Fruit fly (Drosophila melanogaster) whole organism, larva: Measurements from ENCODE around the gene CG10226.

ENCODE experiments used
- noc ChIP-seq: fragments of 200-800 bp; sonication (Bioruptor generic); optimal IDR thresholded peaks from 3 replicates; lab custom pipeline; 2019; ENCODE audit warnings: missing biosample characterization, mild to moderate bottlenecking, missing genetic modification characterization, moderate library complexity

Gene CG10226

DNA sequence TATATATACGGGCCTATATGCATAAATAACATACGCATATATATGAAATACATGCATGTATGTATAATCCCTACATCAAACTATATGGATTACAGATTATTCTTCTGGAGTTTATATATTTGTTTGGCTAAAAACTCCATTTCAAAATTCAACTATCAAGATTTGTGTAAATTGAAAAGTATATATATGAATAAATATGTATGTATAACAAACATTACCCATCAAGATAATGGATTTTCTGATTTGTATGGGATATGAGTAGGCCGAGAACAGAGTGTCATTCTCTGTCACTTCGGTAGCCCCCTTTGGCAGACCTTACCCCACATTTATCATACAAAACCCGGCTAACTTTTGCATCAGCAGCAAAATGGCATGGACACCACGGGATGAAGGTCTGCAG lies 39.7 kb downstream of the CG10226 start, which contains the start of gene CG8219:
Gene CG8219, plus strand, starts transcription at position 301 of the 400 bp plus-strand sequence.
- no peak for TF ChIP-seq noc

DNA sequence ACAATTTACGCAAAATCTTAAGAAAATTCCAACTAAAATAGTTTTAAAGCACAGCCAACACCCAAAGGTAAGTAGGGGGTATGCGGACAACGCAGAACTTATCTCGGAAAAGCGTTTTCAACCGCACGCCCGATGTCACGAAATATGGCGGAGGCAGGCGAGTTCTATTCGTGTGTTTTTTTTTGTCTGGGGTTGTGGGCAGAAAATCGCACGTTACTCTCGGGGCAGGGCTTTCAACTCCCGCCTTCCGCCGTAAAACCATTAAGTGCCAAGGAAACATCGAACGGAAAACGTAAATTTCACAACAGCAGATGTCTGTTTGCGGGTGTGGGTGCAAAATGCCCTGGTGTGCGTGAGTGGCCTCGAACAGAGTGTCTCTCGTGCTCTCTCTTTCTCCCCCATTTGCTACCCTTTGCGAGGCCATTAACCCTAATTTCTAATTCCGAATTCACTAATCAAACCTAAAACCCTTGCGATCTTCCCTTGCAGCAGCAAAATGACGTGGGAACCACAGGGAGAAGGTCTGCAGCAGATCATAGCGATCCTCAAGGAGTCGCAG lies 46.2 kb downstream of the CG10226 start:
- no peak for TF ChIP-seq noc

DNA sequence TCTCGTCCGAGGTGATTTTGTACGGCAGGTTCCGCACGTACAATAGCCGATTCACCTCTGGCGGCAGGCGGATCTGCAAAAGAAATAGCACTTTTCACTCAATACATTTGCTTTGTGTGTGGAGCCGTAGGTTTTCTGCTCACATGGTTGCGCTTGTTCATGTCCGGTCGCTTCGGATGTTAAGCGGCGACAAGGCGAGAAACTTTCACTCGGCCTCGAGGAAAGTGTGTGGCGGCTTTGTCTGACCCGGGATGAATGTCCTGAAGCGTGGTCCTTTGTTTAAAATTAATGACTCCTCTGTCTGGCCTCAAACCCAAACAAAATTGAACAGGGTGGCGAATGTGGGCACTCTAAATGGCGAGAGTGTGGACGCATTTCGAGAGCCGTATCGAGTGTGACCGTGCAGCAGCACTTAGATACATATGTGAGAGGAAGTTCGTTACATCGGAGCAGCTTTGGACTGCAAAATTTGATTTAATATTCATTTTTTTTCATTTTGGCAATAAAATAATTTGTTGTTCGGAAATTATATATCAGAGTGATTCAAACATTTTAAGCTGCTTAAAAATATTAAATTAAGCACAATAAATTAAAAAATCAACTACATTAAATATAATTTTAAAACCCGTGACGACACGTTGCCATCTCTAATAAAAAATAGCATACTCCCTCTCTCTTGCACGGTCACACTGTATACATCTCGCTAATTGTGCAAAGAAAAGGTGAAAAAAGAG lies 46.9 kb downstream of the CG10226 start, which contains the start of the genes Sf3b6 and Tnpo:
Gene Sf3b6, minus strand, starts transcription at position 358 of the 734 bp plus-strand sequence.
Gene Tnpo, plus strand, starts transcription at position 659 of the 734 bp plus-strand sequence.
- peak; percentile 80 for TF ChIP-seq noc

DNA sequence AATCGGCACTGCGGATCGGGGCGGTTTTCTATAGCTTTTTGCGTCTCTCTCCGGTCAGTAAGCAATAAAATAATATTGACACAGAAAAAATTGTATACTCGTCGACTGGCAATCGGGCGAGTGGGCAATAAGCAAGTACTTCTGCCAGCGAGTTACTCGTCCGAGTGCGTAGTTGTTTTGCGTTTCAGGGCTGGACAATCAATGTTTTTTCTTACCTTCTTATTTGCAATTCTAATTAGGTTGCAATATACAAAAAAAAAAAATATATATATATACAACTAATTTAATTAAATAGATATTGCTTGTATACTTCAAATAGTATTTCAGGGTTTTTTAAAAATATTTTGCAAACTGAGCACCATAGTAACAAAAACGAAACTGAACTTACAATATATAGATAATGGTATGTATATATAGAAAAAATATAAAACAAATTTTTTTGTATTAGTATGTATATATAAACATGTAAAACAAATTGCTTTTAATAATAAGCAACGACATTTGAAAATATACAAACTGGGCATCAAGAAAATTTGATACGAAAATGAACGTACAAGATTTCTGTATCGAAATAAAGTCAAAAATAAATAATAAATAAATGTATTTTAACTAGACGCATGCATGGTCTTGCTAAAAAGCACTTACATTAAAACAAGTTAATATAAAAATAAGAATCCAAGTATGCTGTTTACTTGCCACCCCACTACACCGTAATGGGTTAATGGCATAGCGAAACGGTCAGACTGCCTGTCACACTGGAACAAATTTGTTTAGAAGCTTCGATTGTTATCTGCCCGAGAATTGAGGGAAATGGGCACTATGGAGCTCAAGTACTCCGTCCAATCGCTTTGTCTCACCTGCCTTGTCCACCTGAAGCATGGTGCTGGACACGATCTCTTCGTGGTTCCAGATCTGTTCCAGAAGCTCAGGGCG lies 50.6 kb downstream of the CG10226 start, which contains the start of the genes D19A and CG7386:
Gene D19A, minus strand, starts transcription at position 129 of the 933 bp plus-strand sequence.
Gene CG7386, plus strand, starts transcription at position 751 of the 933 bp plus-strand sequence.
- peak; percentile 33 for TF ChIP-seq noc

DNA sequence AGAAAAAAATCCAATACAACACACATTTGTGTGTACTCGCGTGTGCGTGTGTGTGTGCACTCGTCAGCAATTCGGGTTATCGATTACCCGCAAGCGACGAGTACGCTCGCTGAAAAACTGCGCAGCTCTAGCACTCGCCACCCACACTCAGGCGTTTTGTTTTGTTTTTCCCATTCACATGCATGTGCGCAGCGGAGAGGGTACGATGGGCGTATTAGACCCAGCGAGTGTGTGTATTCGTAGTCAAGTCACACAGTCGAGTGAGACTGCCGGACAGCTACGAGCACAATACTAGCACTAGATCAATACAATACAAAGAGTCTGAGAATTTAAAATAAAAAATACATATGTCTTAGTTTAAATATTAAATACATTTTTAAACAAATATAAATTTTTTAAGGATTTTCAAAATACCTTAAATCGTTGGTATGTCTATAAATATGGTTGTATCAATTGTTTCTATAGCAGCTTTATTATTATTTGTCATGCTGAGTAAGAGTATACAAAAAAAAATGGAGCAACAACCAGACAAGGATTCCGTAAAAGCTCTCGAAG lies 54.9 kb downstream of the CG10226 start, which contains the start of the genes D19B and CG43293:
Gene D19B, minus strand, starts transcription at position 37 of the 555 bp plus-strand sequence.
Gene CG43293, plus strand, starts transcription at position 306 of the 555 bp plus-strand sequence.
- peak; percentile 72 for TF ChIP-seq noc
